Worm (Caenorhabditis elegans): Measurements from ENCODE around the gene Y37E11AM.2.

The Y37E11AM.2 gene

DNA sequence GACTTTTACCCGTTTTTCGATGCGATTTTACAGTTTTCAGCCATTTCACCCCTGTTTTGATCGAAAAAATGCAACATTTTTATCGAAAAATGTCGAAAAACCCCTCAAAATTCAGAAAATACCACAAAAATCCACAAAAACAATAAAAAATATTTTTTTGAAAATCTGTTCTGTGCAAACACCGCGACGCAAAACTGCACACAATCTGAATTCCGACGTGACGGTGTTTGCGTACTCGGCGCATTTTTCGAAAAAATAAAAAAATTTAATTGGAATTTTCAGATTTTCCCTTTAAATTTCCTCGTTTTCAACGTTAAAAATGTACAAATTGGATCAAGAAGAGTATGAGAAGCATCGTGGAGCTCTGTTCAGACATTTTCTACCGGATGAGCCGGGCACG, 584 bp upstream of the Y37E11AM.2 start, which contains the start of gene smgl-2 (continued):
- TF ChIP-seq ceh-63 (GFP tag; optimal IDR thresholded peaks at IDR 0.05) (no peak), jun-1 (tag; optimal IDR thresholded peaks at IDR 0.05) (peak; percentile 50), ces-1 (GFP tag; optimal IDR thresholded peaks at IDR 0.05) (no peak), ceh-82 (tag; optimal IDR thresholded peaks at IDR 0.05) (peak; percentile 51 to 82 (median 77)), lin-35 (GFP tag; optimal IDR thresholded peaks at IDR 0.05) (peak; percentile 74 to 88), zag-1 (tag; optimal IDR thresholded peaks at IDR 0.05) (no peak), tbx-2 (tag; optimal IDR thresholded peaks at IDR 0.05) (peak; percentile 82)

DNA sequence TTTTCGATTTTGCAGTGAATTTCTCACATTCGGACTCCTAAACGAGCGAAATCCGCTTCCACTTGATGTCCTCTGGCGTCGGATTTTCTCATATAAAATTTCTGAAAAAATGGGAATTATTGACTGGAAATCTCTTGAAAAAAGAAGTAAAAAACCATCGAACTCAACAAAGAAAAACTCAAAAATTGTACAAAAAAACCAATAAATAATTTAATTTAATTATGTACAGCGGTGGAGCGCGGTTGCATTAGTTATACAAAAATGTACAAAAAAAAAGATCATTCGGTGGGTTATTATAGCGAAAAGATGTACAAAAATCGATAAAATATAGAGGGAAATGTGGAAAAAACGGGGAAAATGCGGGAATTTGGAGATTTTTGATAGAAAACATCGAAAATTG, 2.6 kb downstream of the Y37E11AM.2 start, which contains the start of gene Y37E11AM.4:
TSS of gene Y37E11AM.4 (minus strand) at position 101 of the 400 bp plus-strand sequence.
- TF ChIP-seq unc-98 (GFP tag; IDR thresholded peaks at IDR 0.05), result no peak
- no peak for TF ChIP-seq nhr-20 (tag; optimal IDR thresholded peaks at IDR 0.05)
- no peak for TF ChIP-seq nhr-12 (tag; optimal IDR thresholded peaks at IDR 0.05)
- no peak for TF ChIP-seq Y116A8C.19 (tag; optimal IDR thresholded peaks at IDR 0.05; ENCODE audit: borderline replicate concordance)
- no peak for TF ChIP-seq lir-3 (tag; optimal IDR thresholded peaks at IDR 0.05; ENCODE audit: poor library complexity)
- TF ChIP-seq elt-2 (tag; optimal IDR thresholded peaks at IDR 0.05), result no peak
- no peak for TF ChIP-seq unc-62 (GFP tag; optimal IDR thresholded peaks at IDR 0.05)
- no peak for TF ChIP-seq mep-1 (tag; optimal IDR thresholded peaks at IDR 0.05)
- no peak for TF ChIP-seq hlh-4 (tag; optimal IDR thresholded peaks at IDR 0.05)
- TF ChIP-seq unc-86 (tag; optimal IDR thresholded peaks at IDR 0.05), result no peak
- no peak for TF ChIP-seq ztf-11 (tag; optimal IDR thresholded peaks at IDR 0.05)
- no peak for TF ChIP-seq tbx-2 (tag; optimal IDR thresholded peaks at IDR 0.05)
- no peak for TF ChIP-seq sox-4 (tag; optimal IDR thresholded peaks at IDR 0.05)
- no peak for TF ChIP-seq zag-1 (tag; optimal IDR thresholded peaks at IDR 0.05)

DNA sequence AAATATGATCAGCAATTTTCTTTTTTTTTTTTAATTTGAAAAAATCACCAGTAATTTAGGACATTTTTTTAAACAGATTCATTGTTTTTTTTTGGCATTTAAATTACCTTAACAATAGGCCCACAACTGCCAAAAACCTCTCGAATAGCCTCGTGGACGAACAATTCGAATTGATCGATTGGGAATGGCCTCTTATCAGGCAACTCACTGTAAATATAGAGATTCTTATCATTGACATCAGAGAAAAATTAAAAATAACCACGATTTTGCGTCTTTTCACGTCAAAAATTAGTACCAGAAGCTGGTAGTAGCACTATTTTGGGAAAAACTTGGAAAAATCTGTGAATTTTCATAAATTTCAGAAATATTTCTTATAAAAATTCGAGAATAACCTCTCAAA, 3.3 kb downstream of the Y37E11AM.2 start:
- TF ChIP-seq fkh-10 (GFP tag; optimal IDR thresholded peaks at IDR 0.05), result no peak
- peak; percentile 2 for TF ChIP-seq elt-2 (tag; optimal IDR thresholded peaks at IDR 0.05)

DNA sequence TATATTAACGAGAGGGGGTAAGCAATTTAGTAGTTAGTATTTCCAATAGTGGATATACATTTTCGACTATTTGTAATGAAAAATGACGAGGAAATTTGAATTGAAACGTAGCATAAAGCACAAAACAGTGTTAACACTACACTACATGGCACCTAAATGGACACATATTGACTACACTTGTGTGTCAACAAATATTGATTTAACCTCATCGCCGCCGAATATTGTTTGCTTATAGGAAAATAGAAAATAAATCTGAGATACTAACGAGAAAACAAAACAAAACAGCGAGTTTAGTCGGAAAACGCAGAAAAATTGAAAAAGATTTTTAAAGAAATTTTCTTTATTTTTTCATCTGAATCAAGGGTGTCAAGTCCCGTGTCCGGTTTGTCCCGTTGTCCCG, 4.6 kb downstream of the Y37E11AM.2 start:
- no peak for TF ChIP-seq nhr-20 (tag; optimal IDR thresholded peaks at IDR 0.05)

DNA sequence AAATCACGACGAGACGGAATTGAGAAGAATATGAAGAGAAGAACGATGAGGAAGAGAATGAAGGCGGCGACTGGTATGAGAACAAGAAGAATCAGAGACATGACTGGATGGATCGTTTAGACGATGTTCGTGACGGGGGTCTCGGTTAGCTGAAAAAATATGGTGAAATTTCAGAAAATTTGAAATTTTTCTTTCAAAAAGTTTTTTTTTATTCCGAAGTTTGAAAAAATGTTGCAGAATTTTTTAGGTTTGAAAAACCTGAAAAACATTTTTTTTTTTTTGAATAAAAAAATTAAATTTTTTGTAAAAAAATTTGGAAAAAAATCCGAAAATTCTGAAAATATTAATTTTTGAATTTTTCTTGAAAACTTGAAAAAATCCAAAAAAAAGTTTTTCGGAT, 6.2 kb downstream of the Y37E11AM.2 start, which contains the start of gene Y37E11AM.3:
TSS of gene Y37E11AM.3 (minus strand) at position 101 of the 400 bp plus-strand sequence.
- TF ChIP-seq swsn-7 (tag; optimal IDR thresholded peaks at IDR 0.05) (no peak), nhr-20 (tag; optimal IDR thresholded peaks at IDR 0.05) (no peak), efl-3 (GFP tag; optimal IDR thresholded peaks at IDR 0.05) (no peak), Y116A8C.19 (tag; optimal IDR thresholded peaks at IDR 0.05; ENCODE audit: borderline replicate concordance) (no peak), sox-4 (tag; optimal IDR thresholded peaks at IDR 0.05) (no peak), ets-5 (GFP tag; IDR thresholded peaks at IDR 0.05) (no peak), skn-1 (tag; optimal IDR thresholded peaks at IDR 0.05) (no peak), unc-130 (tag; optimal IDR thresholded peaks at IDR 0.05) (no peak), ceh-63 (GFP tag; optimal IDR thresholded peaks at IDR 0.05) (no peak), lin-15B (tag; optimal IDR thresholded peaks at IDR 0.05) (no peak), elt-3 (tag; optimal IDR thresholded peaks at IDR 0.05) (no peak), ceh-8 (GFP tag; optimal IDR thresholded peaks at IDR 0.05) (no peak), jun-1 (tag; optimal IDR thresholded peaks at IDR 0.05) (no peak), ceh-90 (tag; optimal IDR thresholded peaks at IDR 0.05) (no peak), rnt-1 (tag; optimal IDR thresholded peaks at IDR 0.05) (no peak), tlp-1 (tag; optimal IDR thresholded peaks at IDR 0.05) (no peak), nhr-84 (tag; optimal IDR thresholded peaks at IDR 0.05) (no peak), ceh-82 (tag; optimal IDR thresholded peaks at IDR 0.05) (no peak), isw-1 (GFP tag; IDR thresholded peaks at IDR 0.05) (no peak)

Data from whole organism, L1 larva.